Fruit fly (Drosophila melanogaster): ENCODE measurements around the gene CG31792.

DNA sequence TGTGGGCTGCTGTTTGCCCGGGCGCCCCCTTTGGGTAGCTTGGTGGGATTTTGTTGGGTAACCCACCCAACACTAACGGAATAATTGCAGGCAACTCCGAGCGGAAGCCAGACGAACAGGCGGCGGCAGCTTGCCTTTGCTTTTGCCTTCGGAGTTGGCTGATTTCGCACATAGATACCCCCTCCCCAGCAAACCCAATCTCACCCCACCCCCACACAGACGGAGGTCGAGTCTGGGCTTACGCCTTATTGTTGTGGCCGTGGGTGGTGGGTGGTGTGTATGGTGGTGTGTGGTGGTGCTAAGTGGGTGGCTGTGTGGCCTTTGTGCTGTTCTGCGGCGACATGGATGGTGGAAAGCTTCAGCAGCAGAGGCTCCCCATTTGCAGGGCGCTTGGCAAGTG lies 18.4 kb downstream of the CG31792 start:
- no peak for TF ChIP-seq CG8478 (optimal IDR thresholded peaks at IDR 0.05)
- no peak for TF ChIP-seq CTCF (optimal IDR thresholded peaks at IDR 0.05)
